Fruit fly (Drosophila melanogaster) Kc167 (cell line): ENCODE data around the gene GluRIIC.

Source experiments
- Myc ChIP-seq: fragments of >200 bp; optimal IDR thresholded peaks from 2 replicates; lab custom pipeline; 2017; ENCODE audit warnings: missing external identifiers
- Sin3A ChIP-seq: fragments of >200 bp; optimal IDR thresholded peaks from 2 replicates; lab custom pipeline; 2018; ENCODE audit warnings: missing external identifiers
- h ChIP-seq: fragments of >200 bp; optimal IDR thresholded peaks from 3 replicates; lab custom pipeline; 2018; ENCODE audit warnings: missing external identifiers
- insv ChIP-seq: fragments of >200 bp; optimal IDR thresholded peaks from 3 replicates; lab custom pipeline; 2018; ENCODE audit warnings: missing external identifiers
- psq ChIP-seq: fragments of >200 bp; optimal IDR thresholded peaks from 2 replicates; lab custom pipeline; 2017; ENCODE audit warnings: missing external identifiers
- ttk ChIP-seq: sonication (Bioruptor generic); optimal IDR thresholded peaks from 2 replicates; lab custom pipeline; 2017; ENCODE audit warnings: missing external identifiers

GluRIIC gene

dm6 chr2L:913850-914391 is at the start of gene GluRIIC:
Gene GluRIIC (plus strand): TSS chr2L:914086.
- TF ChIP-seq ttk (no peak), Sin3A (lab: Kevin White, UChicago) (no peak), Myc (no peak), insv (no peak), h (lab: Kevin White, UChicago) (no peak), psq (lab: Kevin White, UChicago) (no peak)

- TF ChIP-seq h (lab: Kevin White, UChicago) = no peak
- TF ChIP-seq insv = no peak
- TF ChIP-seq ttk = no peak
- no peak for TF ChIP-seq Sin3A (lab: Kevin White, UChicago)
Measured at dm6 chr2L:865851-866250, 48.0 kb upstream of the GluRIIC start.

dm6 chr2L:866950-867744 is 46.7 kb upstream of the GluRIIC start:
- TF ChIP-seq h (lab: Kevin White, UChicago) = no peak

DNA sequence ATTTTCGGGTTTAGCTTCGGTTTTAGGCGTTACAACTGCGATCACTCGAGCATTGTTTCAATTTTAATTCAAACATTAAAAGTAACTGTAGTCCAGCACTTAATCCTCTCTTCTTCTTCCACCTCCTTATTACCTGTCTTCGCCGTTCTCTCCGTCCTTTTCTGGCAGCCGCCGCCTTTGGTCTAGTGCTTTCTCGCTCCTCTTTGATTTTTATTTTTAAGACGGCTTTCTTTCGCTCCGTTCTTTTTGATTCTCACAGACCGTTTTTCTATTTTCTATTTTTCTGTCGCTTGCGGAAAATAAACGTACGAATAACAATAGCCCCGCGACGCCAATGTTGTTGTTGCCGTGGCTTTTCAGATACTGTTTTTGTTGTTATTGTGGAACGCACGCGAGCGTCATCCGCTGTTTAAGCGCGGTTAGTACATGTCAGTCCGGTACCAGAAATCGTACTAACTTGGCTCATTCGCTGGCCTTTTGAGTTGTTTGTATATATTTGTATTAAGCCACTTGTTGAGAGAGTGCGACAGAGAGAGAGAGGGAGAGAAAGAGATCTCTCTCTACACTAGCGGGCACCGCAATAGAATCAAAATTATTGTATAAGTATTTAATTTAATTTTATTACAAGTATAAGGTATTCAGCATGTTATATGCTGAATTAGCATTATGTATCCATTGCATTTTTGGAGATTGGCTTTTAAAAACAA is 45.8 kb upstream of the GluRIIC start, which contains the start of gene aru:
TSS of gene aru (minus strand) at position 456 of the 707 bp plus-strand sequence.
- TF ChIP-seq psq (lab: Kevin White, UChicago) (no peak), Myc (no peak), ttk (no peak), h (lab: Kevin White, UChicago) (no peak), insv (no peak), Sin3A (lab: Kevin White, UChicago) (no peak)

- TF ChIP-seq Sin3A (lab: Kevin White, UChicago) = no peak
- peak; percentile 51 for TF ChIP-seq ttk
- TF ChIP-seq h (lab: Kevin White, UChicago) = no peak
Measured at dm6 chr2L:868961-869360, 44.9 kb upstream of the GluRIIC start.

- no peak for TF ChIP-seq insv
- TF ChIP-seq psq (lab: Kevin White, UChicago) = no peak
- TF ChIP-seq ttk = no peak
- TF ChIP-seq h (lab: Kevin White, UChicago) = no peak
- no peak for TF ChIP-seq Sin3A (lab: Kevin White, UChicago)
- TF ChIP-seq Myc = no peak
Measured at dm6 chr2L:869497-870040, 44.3 kb upstream of the GluRIIC start, which contains the start of gene dbe. Gene dbe (minus strand): TSS chr2L:869857.

dm6 chr2L:870285-870684 is 43.6 kb upstream of the GluRIIC start, which contains the start of gene PNUTS:
Gene PNUTS (plus strand): TSS chr2L:870465.
- no peak for TF ChIP-seq psq (lab: Kevin White, UChicago)
- TF ChIP-seq insv = no peak
- TF ChIP-seq h (lab: Kevin White, UChicago) = no peak
- TF ChIP-seq ttk = no peak
- no peak for TF ChIP-seq Sin3A (lab: Kevin White, UChicago)
- no peak for TF ChIP-seq Myc

- TF ChIP-seq ttk = no peak
- TF ChIP-seq Myc = no peak
- no peak for TF ChIP-seq insv
- TF ChIP-seq h (lab: Kevin White, UChicago) = no peak
- no peak for TF ChIP-seq psq (lab: Kevin White, UChicago)
- TF ChIP-seq Sin3A (lab: Kevin White, UChicago) = no peak
Measured at dm6 chr2L:870749-871418, 43.0 kb upstream of the GluRIIC start.

DNA sequence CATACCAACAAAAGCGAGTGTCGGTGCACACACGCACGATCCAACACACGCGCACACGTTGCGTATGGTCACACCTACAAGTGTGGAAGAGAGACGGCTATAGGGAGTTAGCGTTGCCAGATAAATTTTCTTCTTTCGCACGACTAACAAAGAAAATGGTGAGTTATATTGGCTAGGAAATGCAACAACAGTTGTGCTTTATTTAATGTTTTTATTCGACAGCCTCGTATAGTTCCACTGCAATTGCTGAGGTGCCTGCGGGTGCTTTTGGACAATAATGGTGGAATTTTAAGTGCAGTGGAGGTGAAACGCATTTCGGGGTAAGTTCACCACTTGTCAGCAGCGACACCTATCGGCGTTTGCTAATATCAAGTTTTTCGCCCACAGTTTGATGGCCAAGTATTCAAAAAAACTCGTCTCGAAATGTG is 42.5 kb upstream of the GluRIIC start:
- TF ChIP-seq psq (lab: Kevin White, UChicago) (no peak), Sin3A (lab: Kevin White, UChicago) (no peak), Myc (no peak), h (lab: Kevin White, UChicago) (no peak), ttk (no peak), insv (no peak)

DNA sequence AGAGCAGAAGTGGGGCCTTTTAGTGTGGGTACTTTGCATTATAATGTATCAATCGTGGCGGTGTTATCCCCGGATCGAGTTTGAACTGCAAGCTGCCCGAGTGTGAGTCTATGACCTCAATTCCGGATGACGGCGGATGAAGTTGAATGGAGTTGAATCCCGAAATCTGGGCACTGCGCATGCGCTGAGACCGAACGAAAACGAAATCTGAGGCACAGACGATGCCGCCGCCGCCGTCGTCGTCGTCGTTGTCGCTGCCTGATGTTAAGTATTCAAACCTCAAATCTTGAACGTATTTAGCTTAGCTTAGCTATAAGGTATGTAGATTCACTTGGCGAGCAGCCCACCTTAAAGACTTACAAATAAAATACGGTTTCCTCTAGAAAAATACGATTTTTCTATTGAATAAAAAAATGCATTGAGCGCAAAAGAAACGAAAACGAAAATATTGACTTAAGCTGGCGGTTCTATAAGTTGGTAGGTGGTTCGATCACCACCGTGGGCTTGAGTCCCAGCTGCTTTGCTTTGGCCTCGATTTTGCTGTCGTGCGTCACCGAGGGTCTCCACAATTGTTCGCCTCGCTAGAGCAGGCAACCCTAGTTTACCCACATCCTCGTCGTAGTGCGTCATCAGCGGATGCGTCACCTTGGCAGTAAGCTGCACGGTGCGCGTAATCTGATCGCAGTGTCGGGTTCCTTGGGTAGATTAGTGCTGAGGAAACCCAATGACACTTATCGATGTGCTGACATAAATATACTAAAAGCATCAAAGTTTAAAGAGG is 40.0 kb upstream of the GluRIIC start:
- TF ChIP-seq insv (no peak), ttk (no peak), psq (lab: Kevin White, UChicago) (no peak), Myc (no peak), h (lab: Kevin White, UChicago) (no peak), Sin3A (lab: Kevin White, UChicago) (no peak)

DNA sequence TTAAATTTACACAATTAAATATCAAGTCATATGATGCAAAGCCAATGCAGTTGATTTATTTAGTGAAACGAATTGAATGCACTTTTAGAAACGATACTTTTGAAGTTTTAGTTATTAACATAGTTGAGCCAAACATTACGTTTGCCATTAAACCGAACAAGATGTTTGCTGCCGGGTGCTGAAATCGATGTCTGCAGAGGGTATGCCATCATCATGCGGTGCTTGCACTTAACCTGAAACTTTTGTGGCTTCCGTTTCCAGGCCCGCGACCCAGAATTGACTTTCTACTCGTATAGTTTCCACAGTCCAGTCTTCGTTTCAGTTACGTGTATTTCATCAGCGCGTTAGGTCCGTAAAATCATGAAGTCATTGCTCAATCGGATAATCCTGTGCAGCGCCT is 36.9 kb upstream of the GluRIIC start, which contains the start of gene ninaA:
TSS of gene ninaA (plus strand) at position 301 of the 400 bp plus-strand sequence.
- TF ChIP-seq Myc = no peak
- no peak for TF ChIP-seq insv
- TF ChIP-seq ttk = no peak
- no peak for TF ChIP-seq Sin3A (lab: Kevin White, UChicago)
- no peak for TF ChIP-seq h (lab: Kevin White, UChicago)
- TF ChIP-seq psq (lab: Kevin White, UChicago) = no peak
